Worm (Caenorhabditis elegans) whole organism, L1 larva: ENCODE results near the gene Y46G5A.29.

Experiments
- C16A3.4 ChIP-seq: fragments of 150-350 bp; optimal IDR thresholded peaks from 2 replicates; lab custom pipeline; 2014; ENCODE audit warnings: missing biosample characterization, missing genetic modification characterization
- C34B4.2 ChIP-seq: sonication (generic microtip); optimal IDR thresholded peaks from 2 replicates; lab custom pipeline; 2017; ENCODE audit warnings: mild to moderate bottlenecking, missing genetic modification characterization, missing compliant biosample characterization
- aha-1 ChIP-seq: fragments of 150-350 bp; optimal IDR thresholded peaks from 2 replicates; lab custom pipeline; 2014; ENCODE audit warnings: missing biosample characterization, missing genetic modification characterization
- aly-2 ChIP-seq: fragments of 150-350 bp; optimal IDR thresholded peaks from 2 replicates; lab custom pipeline; 2014; ENCODE audit warnings: missing biosample characterization, missing genetic modification characterization
- blmp-1 ChIP-seq: fragments of 150-350 bp; optimal IDR thresholded peaks from 2 replicates; lab custom pipeline; 2014; ENCODE audit warnings: missing biosample characterization, missing genetic modification characterization
- ceh-63 ChIP-seq: fragments of 200-800 bp; sonication (Bioruptor generic); optimal IDR thresholded peaks from 2 replicates; lab custom pipeline; 2018; ENCODE audit warnings: mild to moderate bottlenecking, missing genetic modification characterization, missing compliant biosample characterization
- ceh-8 ChIP-seq: fragments of 200-800 bp; sonication (Bioruptor generic); optimal IDR thresholded peaks from 2 replicates; lab custom pipeline; 2018; ENCODE audit warnings: mild to moderate bottlenecking, missing genetic modification characterization, moderate library complexity, missing compliant biosample characterization
- ceh-82 ChIP-seq, 3 experiments: fragments of 150-350 bp in 1 of 3; sonication (generic microtip) in 2 of 3; optimal IDR thresholded peaks; 2 replicates each; lab custom pipeline; 2014 to 2017; ENCODE audit warnings: missing biosample characterization in 3 of 3, missing genetic modification characterization in 3 of 3
- ceh-90 ChIP-seq: sonication (generic microtip); optimal IDR thresholded peaks from 2 replicates; lab custom pipeline; 2016; ENCODE audit warnings: missing genetic modification characterization, missing compliant biosample characterization
- ces-1 ChIP-seq: fragments of 150-350 bp; optimal IDR thresholded peaks from 2 replicates; lab custom pipeline; 2014; ENCODE audit warnings: missing biosample characterization, missing genetic modification reagents, missing genetic modification characterization
- efl-3 ChIP-seq: fragments of 200-800 bp; sonication (Bioruptor generic); optimal IDR thresholded peaks from 2 replicates; lab custom pipeline; 2018; ENCODE audit warnings: mild to moderate bottlenecking, missing genetic modification characterization, missing compliant biosample characterization
- elt-2 ChIP-seq: sonication (generic microtip); optimal IDR thresholded peaks from 2 replicates; lab custom pipeline; 2016; ENCODE audit warnings: missing genetic modification characterization, mild to moderate bottlenecking, inconsistent platforms, missing compliant biosample characterization, missing genetic modification reagents
- elt-3 ChIP-seq, 6 experiments: fragments of 150-350 bp in 1 of 6; sonication (generic microtip); optimal IDR thresholded peaks; 2 replicates each; lab custom pipeline; 2017 to 2018; ENCODE audit warnings: missing biosample characterization in 6 of 6, missing genetic modification characterization in 6 of 6, inconsistent platforms in 1 of 6
- lin-15B ChIP-seq: fragments of 150-350 bp; sonication (generic microtip); optimal IDR thresholded peaks from 3 replicates; lab custom pipeline; 2014; ENCODE audit warnings: missing biosample characterization, missing genetic modification characterization
- lir-3 ChIP-seq: sonication (generic microtip); optimal IDR thresholded peaks from 2 replicates; lab custom pipeline; 2016; ENCODE audit warnings: mild to moderate bottlenecking, missing genetic modification characterization, moderate library complexity, missing compliant biosample characterization; ENCODE audit not compliant: poor library complexity
- mab-9 ChIP-seq: fragments of 200-800 bp; sonication (Bioruptor generic); IDR thresholded peaks from 2 replicates; pipeline ENCODE4 v1.3.6; 2022; ENCODE audit warnings: missing genetic modification reagents, missing genetic modification characterization, missing compliant biosample characterization
- mdl-1 ChIP-seq, 2 experiments: fragments of 150-350 bp; optimal IDR thresholded peaks; 2 replicates each; lab custom pipeline; 2014 to 2017; ENCODE audit warnings: missing biosample characterization in 2 of 2, missing genetic modification characterization in 2 of 2, inconsistent platforms in 1 of 2
- nhr-11 ChIP-seq: fragments of 150-350 bp; optimal IDR thresholded peaks from 2 replicates; lab custom pipeline; 2014; ENCODE audit warnings: missing biosample characterization, missing genetic modification characterization
- nhr-20 ChIP-seq: sonication (generic microtip); optimal IDR thresholded peaks from 2 replicates; lab custom pipeline; 2016; ENCODE audit warnings: mild to moderate bottlenecking, missing genetic modification characterization, missing compliant biosample characterization
- nhr-237 ChIP-seq: fragments of 150-350 bp; optimal IDR thresholded peaks from 2 replicates; lab custom pipeline; 2014; ENCODE audit warnings: missing biosample characterization, missing genetic modification characterization
- nhr-71 ChIP-seq: sonication (generic microtip); optimal IDR thresholded peaks from 2 replicates; lab custom pipeline; 2016; ENCODE audit warnings: mild to moderate bottlenecking, missing genetic modification characterization, moderate library complexity, missing compliant biosample characterization
- nhr-76 ChIP-seq: sonication (generic microtip); optimal IDR thresholded peaks from 2 replicates; lab custom pipeline; 2017; ENCODE audit warnings: missing biosample characterization, missing genetic modification characterization
- nhr-77 ChIP-seq: fragments of 150-350 bp; optimal IDR thresholded peaks from 2 replicates; lab custom pipeline; 2014; ENCODE audit warnings: missing biosample characterization, missing genetic modification characterization
- nhr-84 ChIP-seq: sonication (generic microtip); optimal IDR thresholded peaks from 2 replicates; lab custom pipeline; 2017; ENCODE audit warnings: missing biosample characterization, missing genetic modification characterization
- skn-1 ChIP-seq: fragments of 150-350 bp; optimal IDR thresholded peaks from 2 replicates; lab custom pipeline; 2014; ENCODE audit warnings: missing biosample characterization, missing genetic modification characterization
- snpc-4 ChIP-seq: fragments of 150-350 bp; optimal IDR thresholded peaks from 2 replicates; lab custom pipeline; 2014; ENCODE audit warnings: missing biosample characterization, missing genetic modification characterization
- sox-4 ChIP-seq: sonication (generic microtip); optimal IDR thresholded peaks from 2 replicates; lab custom pipeline; 2016; ENCODE audit warnings: missing genetic modification characterization, missing compliant biosample characterization
- tlp-1 ChIP-seq: fragments of 150-350 bp; optimal IDR thresholded peaks from 2 replicates; lab custom pipeline; 2014; ENCODE audit warnings: missing biosample characterization, missing genetic modification characterization
- unc-130 ChIP-seq: fragments of 150-350 bp; optimal IDR thresholded peaks from 2 replicates; lab custom pipeline; 2017; ENCODE audit warnings: missing biosample characterization, missing genetic modification characterization, inconsistent platforms
- unc-98 ChIP-seq: fragments of 200-800 bp; sonication (Bioruptor generic); IDR thresholded peaks from 2 replicates; pipeline ENCODE4 v1.3.6; 2022; ENCODE audit warnings: missing genetic modification characterization, missing compliant biosample characterization
- ztf-11 ChIP-seq, 2 experiments: sonication (generic microtip); optimal IDR thresholded peaks; 2 replicates each; lab custom pipeline; 2016 to 2017; ENCODE audit warnings: missing genetic modification characterization in 2 of 2, missing biosample characterization in 1 of 2, missing compliant biosample characterization in 1 of 2

The Y46G5A.29 gene

DNA sequence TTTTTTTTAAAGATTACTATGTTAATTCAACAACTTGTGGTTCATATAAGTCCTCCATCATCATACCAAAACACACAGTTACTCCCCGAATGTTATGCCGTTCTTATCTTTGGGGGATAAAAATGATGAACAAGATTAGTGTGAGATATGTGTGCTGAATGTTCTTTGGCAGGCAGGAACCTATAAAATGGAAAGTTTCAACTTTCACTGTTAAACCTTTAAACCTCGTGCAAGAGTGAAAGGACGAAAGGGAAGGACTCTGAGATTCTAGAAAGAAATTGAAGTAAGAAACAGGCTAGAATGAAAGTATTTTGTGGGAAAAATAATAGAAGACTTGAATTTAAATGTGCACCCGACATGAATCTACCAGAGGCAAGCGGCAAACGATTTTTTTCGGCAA, 36.0 kb upstream of the Y46G5A.29 start:
- TF ChIP-seq aha-1: no peak
- peak; percentile 68 for TF ChIP-seq blmp-1 (tag; lab: Kevin White, UChicago)

- TF ChIP-seq lin-15B: no peak
- TF ChIP-seq elt-2 (tag; lab: Kevin White, UChicago): peak; percentile 71
- TF ChIP-seq nhr-11: no peak
- no peak for TF ChIP-seq nhr-20 (tag; lab: Kevin White, UChicago)
- TF ChIP-seq nhr-71 (tag; lab: Kevin White, UChicago): no peak
- no peak for TF ChIP-seq ces-1
- no peak for TF ChIP-seq tlp-1 (tag; lab: Kevin White, UChicago)
- no peak for TF ChIP-seq nhr-76 (tag; lab: Kevin White, UChicago)
- TF ChIP-seq elt-3 (tag; optimal IDR thresholded peaks at IDR 0.05; lab: Kevin White, UChicago): peak in 1 of 6 experiments; percentile 15
- no peak for TF ChIP-seq C16A3.4 (tag; lab: Kevin White, UChicago)
- TF ChIP-seq skn-1: no peak
- TF ChIP-seq, all 84 proteins: peak for 2
These were observed 32.6 kb upstream of the Y46G5A.29 start, which contains the start of gene Y46G5A.36 for ce11 chrII:12823437-12823836. Y46G5A.36 (plus strand) TSS chrII:12823679.

- no peak for TF ChIP-seq elt-3 (tag; optimal IDR thresholded peaks at IDR 0.05; lab: Kevin White, UChicago)
- TF ChIP-seq skn-1: no peak
- TF ChIP-seq ceh-82 (tag; optimal IDR thresholded peaks at IDR 0.05; lab: Kevin White, UChicago): no peak
- TF ChIP-seq unc-98: no peak
- no peak for TF ChIP-seq nhr-237
These were observed 31.5 kb upstream of the Y46G5A.29 start for ce11 chrII:12824463-12824862.

DNA sequence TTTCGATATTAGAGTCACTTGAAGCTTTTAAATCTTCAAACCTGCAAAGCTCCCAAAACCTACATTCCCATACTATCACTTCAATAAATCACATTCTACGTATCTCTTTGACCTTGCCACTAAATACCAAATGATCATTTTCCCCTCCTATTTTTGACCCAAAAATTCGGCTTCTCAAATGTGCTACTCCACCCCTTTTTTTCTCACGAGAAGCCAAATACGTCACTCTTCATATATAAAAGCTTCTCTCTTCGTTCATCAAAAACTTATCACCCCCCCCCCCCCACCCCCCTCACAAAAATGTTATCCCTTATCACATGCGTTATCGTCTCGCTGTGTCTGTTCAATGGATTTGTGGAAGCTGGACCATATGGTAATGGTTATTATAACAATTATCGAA, 29.2 kb upstream of the Y46G5A.29 start, which contains the start of gene Y46G5A.38:
Gene Y46G5A.38 (plus strand): TSS at position 301 of the 400 bp plus-strand sequence.
- TF ChIP-seq nhr-71 (tag; lab: Kevin White, UChicago) (no peak), efl-3 (GFP tag; lab: Kevin White, UChicago) (no peak), snpc-4 (tag; lab: Kevin White, UChicago) (no peak), unc-130 (tag; lab: Kevin White, UChicago) (no peak), nhr-84 (tag; lab: Kevin White, UChicago) (no peak), ceh-8 (GFP tag; lab: Kevin White, UChicago) (no peak), lir-3 (tag; lab: Kevin White, UChicago) (no peak), ceh-90 (no peak), elt-2 (tag; lab: Kevin White, UChicago) (no peak), ztf-11 (tag; optimal IDR thresholded peaks at IDR 0.05; lab: Kevin White, UChicago) (no peak), C34B4.2 (tag; lab: Kevin White, UChicago) (no peak), blmp-1 (tag; lab: Kevin White, UChicago) (no peak), mdl-1 (tag; optimal IDR thresholded peaks at IDR 0.05; lab: Kevin White, UChicago) (no peak), nhr-77 (tag; lab: Kevin White, UChicago) (no peak), ceh-63 (no peak)

DNA sequence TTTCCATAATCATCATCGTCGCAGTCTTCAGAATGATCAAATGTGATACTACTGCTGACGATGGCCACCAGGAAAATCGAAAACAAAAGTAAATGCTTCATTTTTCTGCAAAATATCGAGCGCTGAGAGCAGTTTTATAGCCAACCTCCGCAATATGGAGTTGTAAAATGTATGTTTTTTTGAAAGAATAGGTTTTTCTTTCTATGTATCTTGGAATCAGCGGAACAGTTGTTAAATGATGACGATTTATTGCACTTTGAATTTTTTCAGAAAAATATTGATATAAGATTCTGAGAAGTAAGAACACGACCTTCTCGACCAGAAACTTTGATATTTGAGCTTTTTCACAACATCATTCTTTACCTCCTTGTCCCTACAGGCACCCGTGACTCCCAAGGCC, 27.1 kb upstream of the Y46G5A.29 start, which contains the start of gene Y46G5A.23:
Gene Y46G5A.23 (minus strand): TSS at position 101 of the 400 bp plus-strand sequence.
- TF ChIP-seq sox-4 (no peak), ceh-8 (GFP tag; lab: Kevin White, UChicago) (no peak)
- TF ChIP-seq, all 84 proteins: peak for 0

- TF ChIP-seq mab-9 (GFP tag; lab: Robert Waterston, UW): no peak
- TF ChIP-seq nhr-20 (tag; lab: Kevin White, UChicago): peak; percentile 25
- no peak for TF ChIP-seq ceh-63
- no peak for TF ChIP-seq aly-2
These were observed 25.7 kb upstream of the Y46G5A.29 start, which contains the start of gene bcmo-1 for ce11 chrII:12830347-12830746. bcmo-1 (plus strand) TSS chrII:12830676.
